Fruit fly (Drosophila melanogaster) whole organism, embryonic: ENCODE data around the gene MFS9.

Experiments
- ATbp ChIP-seq: fragments of 200-800 bp; sonication (Bioruptor generic); optimal IDR thresholded peaks from 2 replicates; lab custom pipeline; 2017; ENCODE audit warnings: missing biosample characterization, mild to moderate bottlenecking, missing genetic modification characterization, missing genetic modification reagents
- Abd-B ChIP-seq: fragments of 200-800 bp; sonication (Bioruptor generic); optimal IDR thresholded peaks from 2 replicates; lab custom pipeline; 2018; ENCODE audit warnings: missing biosample characterization, mild to moderate bottlenecking, missing genetic modification characterization, moderate library complexity
- Antp ChIP-seq: fragments of 200-800 bp; sonication (Bioruptor generic); optimal IDR thresholded peaks from 3 replicates; lab custom pipeline; 2016; ENCODE audit warnings: missing biosample characterization, missing genetic modification characterization
- Asciz ChIP-seq: fragments of 200-800 bp; sonication (Bioruptor generic); optimal IDR thresholded peaks from 2 replicates; lab custom pipeline; 2017; ENCODE audit warnings: missing biosample characterization, mild to moderate bottlenecking, missing genetic modification characterization, missing genetic modification reagents
- BEAF-32 ChIP-seq: fragments of 200-800 bp; sonication (Bioruptor generic); optimal IDR thresholded peaks from 3 replicates; lab custom pipeline; 2017; ENCODE audit warnings: missing biosample characterization, missing genetic modification characterization, mild to moderate bottlenecking, moderate library complexity, missing genetic modification reagents
- CG1024 ChIP-seq: fragments of 200-800 bp; sonication (Bioruptor generic); IDR thresholded peaks from 2 replicates; pipeline ENCODE4 v1.3.6; 2022; ENCODE audit warnings: missing biosample characterization, missing genetic modification characterization
- CG10267 ChIP-seq: fragments of 200-800 bp; sonication (Bioruptor generic); optimal IDR thresholded peaks from 2 replicates; lab custom pipeline; 2018; ENCODE audit warnings: missing biosample characterization, mild to moderate bottlenecking, missing genetic modification characterization, moderate library complexity
- CG10321 ChIP-seq: fragments of 200-800 bp; sonication (Bioruptor generic); IDR thresholded peaks from 2 replicates; pipeline ENCODE4 v1.3.6; 2022; ENCODE audit warnings: missing biosample characterization, missing genetic modification characterization
- CG10431 ChIP-seq: fragments of 200-800 bp; sonication (Bioruptor generic); optimal IDR thresholded peaks from 3 replicates; lab custom pipeline; 2018; ENCODE audit warnings: missing biosample characterization, mild to moderate bottlenecking, missing genetic modification characterization
- CG10543 ChIP-seq: fragments of 200-800 bp; sonication (Bioruptor generic); optimal IDR thresholded peaks from 3 replicates; lab custom pipeline; 2017; ENCODE audit warnings: missing biosample characterization, mild to moderate bottlenecking, missing genetic modification characterization, moderate library complexity
- CG11398 ChIP-seq: fragments of 200-800 bp; sonication (Bioruptor generic); optimal IDR thresholded peaks from 2 replicates; lab custom pipeline; 2016; ENCODE audit warnings: missing biosample characterization, missing genetic modification characterization
- CG12769 ChIP-seq: fragments of 200-800 bp; sonication (Bioruptor generic); optimal IDR thresholded peaks from 2 replicates; lab custom pipeline; 2019; ENCODE audit warnings: missing biosample characterization, mild to moderate bottlenecking, missing genetic modification characterization, moderate library complexity
- CG13296 ChIP-seq: fragments of 200-800 bp; sonication (Bioruptor generic); optimal IDR thresholded peaks from 3 replicates; lab custom pipeline; 2018; ENCODE audit warnings: missing biosample characterization, mild to moderate bottlenecking, missing genetic modification characterization
- CG14710 ChIP-seq: fragments of 200-800 bp; sonication (Bioruptor generic); optimal IDR thresholded peaks from 3 replicates; lab custom pipeline; 2019; ENCODE audit warnings: missing biosample characterization, mild to moderate bottlenecking, missing genetic modification characterization, moderate library complexity
- CG15479 ChIP-seq: fragments of 200-800 bp; sonication (Bioruptor generic); optimal IDR thresholded peaks from 3 replicates; lab custom pipeline; 2019; ENCODE audit warnings: missing biosample characterization, mild to moderate bottlenecking, missing genetic modification characterization, moderate library complexity
- CG18599 ChIP-seq: fragments of 200-800 bp; sonication (Bioruptor generic); optimal IDR thresholded peaks from 3 replicates; lab custom pipeline; 2017; ENCODE audit warnings: missing biosample characterization, missing genetic modification characterization, mild to moderate bottlenecking, moderate library complexity, missing genetic modification reagents
- CG18619 ChIP-seq: fragments of 200-800 bp; sonication (Bioruptor generic); optimal IDR thresholded peaks from 3 replicates; lab custom pipeline; 2017; ENCODE audit warnings: missing biosample characterization, mild to moderate bottlenecking, missing genetic modification characterization
- CG2120 ChIP-seq: fragments of 200-800 bp; sonication (Bioruptor generic); optimal IDR thresholded peaks from 3 replicates; lab custom pipeline; 2016; ENCODE audit warnings: missing biosample characterization, missing genetic modification characterization
- CG2678 ChIP-seq: fragments of 200-800 bp; sonication (Bioruptor generic); optimal IDR thresholded peaks from 3 replicates; lab custom pipeline; 2019; ENCODE audit warnings: missing biosample characterization, mild to moderate bottlenecking, missing genetic modification characterization, moderate library complexity
- CG3065 ChIP-seq: fragments of 200-800 bp; sonication (Bioruptor generic); optimal IDR thresholded peaks from 2 replicates; lab custom pipeline; 2016; ENCODE audit warnings: missing biosample characterization, missing genetic modification characterization
- CG31441 ChIP-seq: fragments of 200-800 bp; sonication (Bioruptor generic); IDR thresholded peaks from 2 replicates; pipeline ENCODE4 v1.3.6; 2022; ENCODE audit warnings: missing biosample characterization, missing genetic modification characterization
- CG32767 ChIP-seq: fragments of 200-800 bp; sonication (Bioruptor generic); IDR thresholded peaks from 2 replicates; pipeline ENCODE4 v1.3.6; 2022; ENCODE audit warnings: missing biosample characterization, missing genetic modification characterization
- CG3281 ChIP-seq: fragments of 200-800 bp; sonication (Bioruptor generic); optimal IDR thresholded peaks from 3 replicates; lab custom pipeline; 2017; ENCODE audit warnings: missing biosample characterization, mild to moderate bottlenecking, missing genetic modification characterization
- CG5180 ChIP-seq: fragments of 200-800 bp; sonication (Bioruptor generic); optimal IDR thresholded peaks from 3 replicates; lab custom pipeline; 2017; ENCODE audit warnings: missing biosample characterization, missing genetic modification characterization, mild to moderate bottlenecking, moderate library complexity, missing genetic modification reagents
- CG6689 ChIP-seq: fragments of 200-800 bp; sonication (Bioruptor generic); IDR thresholded peaks from 2 replicates; pipeline ENCODE4 v1.3.6; 2022; ENCODE audit warnings: missing biosample characterization, missing genetic modification characterization
- Med ChIP-seq: fragments of 200-800 bp; sonication (Bioruptor generic); peaks from one replicate; lab custom pipeline; 2016; ENCODE audit warnings: missing biosample characterization, missing genetic modification characterization, mild to moderate bottlenecking, inconsistent platforms, moderate library complexity
- Oaz ChIP-seq: fragments of 200-800 bp; sonication (Bioruptor generic); IDR thresholded peaks from 2 replicates; pipeline ENCODE4 v1.3.6; 2022; ENCODE audit warnings: missing biosample characterization, missing genetic modification characterization
- Oli ChIP-seq: fragments of 200-800 bp; sonication (Bioruptor generic); optimal IDR thresholded peaks from 2 replicates; lab custom pipeline; 2018; ENCODE audit warnings: missing biosample characterization, mild to moderate bottlenecking, missing genetic modification characterization, moderate library complexity
- Pdp1 ChIP-seq, 2 experiments: fragments of 200-800 bp; sonication (Bioruptor generic); optimal IDR thresholded peaks; 3 replicates each; lab custom pipeline; 2016; ENCODE audit warnings: missing biosample characterization in 2 of 2, missing genetic modification characterization in 2 of 2, mild to moderate bottlenecking in 1 of 2, moderate library complexity in 1 of 2
- aop ChIP-seq: fragments of 200-800 bp; sonication (Bioruptor generic); IDR thresholded peaks from 2 replicates; pipeline ENCODE4 v1.3.6; 2022; ENCODE audit warnings: missing biosample characterization, missing genetic modification characterization
- cato ChIP-seq: fragments of 200-800 bp; sonication (Bioruptor generic); optimal IDR thresholded peaks from 2 replicates; lab custom pipeline; 2016; ENCODE audit warnings: missing biosample characterization, missing genetic modification characterization, borderline replicate concordance
- chinmo ChIP-seq: fragments of 200-800 bp; sonication (Bioruptor generic); IDR thresholded peaks from 4 replicates; pipeline ENCODE4 v1.3.6; 2022; ENCODE audit warnings: missing biosample characterization, missing genetic modification characterization; ENCODE audit not compliant: partially characterized antibody
- eve ChIP-seq, 2 experiments: fragments of >200 bp; optimal IDR thresholded peaks; 2 replicates each; lab custom pipeline; 2017; ENCODE audit warnings: missing biosample characterization in 2 of 2, missing genetic modification characterization in 2 of 2
- gem ChIP-seq: fragments of 200-800 bp; sonication (Bioruptor generic); optimal IDR thresholded peaks from 2 replicates; lab custom pipeline; 2019; ENCODE audit warnings: missing biosample characterization, mild to moderate bottlenecking, missing genetic modification characterization, moderate library complexity
- grau ChIP-seq: fragments of 200-800 bp; optimal IDR thresholded peaks from 3 replicates; lab custom pipeline; 2019; ENCODE audit warnings: missing biosample characterization, mild to moderate bottlenecking, missing genetic modification characterization, moderate library complexity
- lilli ChIP-seq: fragments of 200-800 bp; sonication (Bioruptor generic); optimal IDR thresholded peaks from 3 replicates; lab custom pipeline; 2016; ENCODE audit warnings: missing biosample characterization, missing genetic modification characterization
- peb ChIP-seq: fragments of 200-800 bp; sonication (Bioruptor generic); IDR thresholded peaks from 2 replicates; pipeline ENCODE4 v1.3.6; 2022; ENCODE audit warnings: missing biosample characterization, missing genetic modification characterization
- row ChIP-seq: fragments of 200-800 bp; sonication (Bioruptor generic); IDR thresholded peaks from 3 replicates; pipeline ENCODE4 v1.3.6; 2022; ENCODE audit warnings: missing biosample characterization, missing genetic modification characterization
- sd ChIP-seq: fragments of 200-800 bp; sonication (Bioruptor generic); optimal IDR thresholded peaks from 3 replicates; lab custom pipeline; 2018; ENCODE audit warnings: missing biosample characterization, mild to moderate bottlenecking, missing genetic modification characterization, moderate library complexity
- sens ChIP-seq: fragments of 200-800 bp; sonication (Bioruptor generic); peaks from one replicate; lab custom pipeline; 2016; ENCODE audit warnings: missing biosample characterization, missing genetic modification characterization
- sob ChIP-seq: fragments of 200-800 bp; sonication (Bioruptor generic); IDR thresholded peaks from 2 replicates; pipeline ENCODE4 v1.3.6; 2022; ENCODE audit warnings: missing biosample characterization, missing genetic modification characterization
- sr ChIP-seq: fragments of 200-800 bp; sonication (Bioruptor generic); IDR thresholded peaks from 3 replicates; pipeline ENCODE4 v1.3.6; 2022; ENCODE audit warnings: missing biosample characterization, missing genetic modification characterization
- stc ChIP-seq: fragments of 200-800 bp; sonication (Bioruptor generic); IDR thresholded peaks from 2 replicates; pipeline ENCODE4 v1.3.6; 2022; ENCODE audit warnings: missing biosample characterization, missing genetic modification characterization
- sug ChIP-seq: fragments of 200-800 bp; optimal IDR thresholded peaks from 2 replicates; lab custom pipeline; 2019; ENCODE audit warnings: missing biosample characterization, mild to moderate bottlenecking, missing genetic modification characterization, moderate library complexity
- vvl ChIP-seq: fragments of 200-800 bp; sonication (Bioruptor generic); IDR thresholded peaks from 2 replicates; pipeline ENCODE4 v1.3.6; 2022; ENCODE audit warnings: missing biosample characterization, missing genetic modification characterization

MFS9 gene

DNA sequence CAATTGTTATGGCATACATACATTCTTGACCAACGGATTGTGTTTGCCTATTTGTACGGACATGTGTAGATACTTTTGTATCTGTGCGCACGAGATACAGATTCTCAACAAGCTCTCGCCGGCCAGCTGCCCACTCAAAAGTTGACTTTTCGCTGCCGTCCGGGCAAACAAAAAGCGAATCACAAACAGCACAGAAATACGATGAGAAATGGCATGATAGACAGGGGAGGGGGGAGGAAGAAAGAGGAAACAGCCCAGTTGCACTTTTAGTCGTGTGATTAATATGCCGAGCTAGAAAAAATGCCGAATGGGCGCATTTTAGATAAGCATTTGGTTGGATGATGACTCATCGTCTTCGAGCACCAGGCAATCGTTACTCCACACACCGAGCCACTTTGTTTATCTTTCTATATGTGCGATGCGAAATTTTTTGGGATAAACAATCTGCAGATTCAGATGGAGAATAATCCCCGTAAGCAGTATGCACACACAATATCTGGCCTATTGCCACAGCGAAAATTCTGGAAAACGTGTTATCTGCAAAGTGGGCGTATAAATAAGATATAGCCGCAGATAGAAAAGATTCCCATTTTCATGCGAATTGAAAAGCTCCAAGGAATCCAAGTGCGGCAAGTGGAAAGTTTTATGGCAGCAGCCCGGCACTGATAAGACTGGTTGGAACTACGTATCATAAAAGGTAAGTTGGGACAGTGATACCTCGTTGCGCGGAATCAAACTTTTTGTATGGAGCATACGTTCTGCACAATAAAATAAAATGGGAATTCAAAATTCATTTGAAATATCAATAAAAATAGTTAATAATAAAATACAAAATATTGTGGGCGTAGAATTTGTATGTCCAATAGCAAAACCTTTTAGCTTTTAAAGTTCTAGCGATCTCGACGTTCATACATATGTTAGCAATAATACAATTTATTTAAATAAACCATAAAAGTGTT is 34.7 kb upstream of the MFS9 start:
- TF ChIP-seq CG11398 (GFP tag; lab: Kevin White, UChicago): no peak
- no peak for TF ChIP-seq CG3065
- no peak for TF ChIP-seq Pdp1 (GFP tag; optimal IDR thresholded peaks at IDR 0.05; lab: Kevin White, UChicago)
- peak; percentile 18 for TF ChIP-seq CG2120 (GFP tag; lab: Kevin White, UChicago)
- TF ChIP-seq gem (tag; lab: Kevin White, UChicago): peak; percentile 36
- peak; percentile 32; the same call in 1 of the 3 replicates for TF ChIP-seq row (GFP tag; lab: Robert Waterston, UW)
- peak; percentile 17 for TF ChIP-seq lilli
- no peak for TF ChIP-seq Oli
- TF ChIP-seq CG32767 (GFP tag; lab: Robert Waterston, UW): no peak
- TF ChIP-seq CG1024 (GFP tag; lab: Robert Waterston, UW): no peak
- peak; percentile 38 for TF ChIP-seq CG12769 (tag; lab: Kevin White, UChicago)
- TF ChIP-seq Abd-B (GFP tag; lab: Kevin White, UChicago): no peak
- TF ChIP-seq sug (tag; lab: Kevin White, UChicago): peak; percentile 11
- TF ChIP-seq CG18599 (GFP tag; lab: Kevin White, UChicago): peak; percentile 11
- peak; percentile 82 for TF ChIP-seq grau
- TF ChIP-seq stc (GFP tag; lab: Robert Waterston, UW): no peak
- peak; percentile 26; the same call in 1 of the 2 replicates for TF ChIP-seq CG31441 (GFP tag; lab: Robert Waterston, UW)
- TF ChIP-seq cato (GFP tag; lab: Kevin White, UChicago): no peak
- TF ChIP-seq CG10543 (GFP tag; lab: Kevin White, UChicago): peak; percentile 28
- no peak for TF ChIP-seq Oaz
- 0 out of 4 replicates have a peak, but pooled peaks have one; percentile 74 for TF ChIP-seq chinmo
- no peak for TF ChIP-seq CG6689
- TF ChIP-seq sd (tag; lab: Kevin White, UChicago): no peak
- peak; percentile 33 for TF ChIP-seq CG5180 (GFP tag; lab: Kevin White, UChicago)
- 0 out of 2 replicates have a peak, but pooled peaks have one; percentile 7 for TF ChIP-seq sob
- no peak for TF ChIP-seq Antp (GFP tag; lab: Kevin White, UChicago)
- TF ChIP-seq Med: peak; percentile 56
- TF ChIP-seq sens (GFP tag; lab: Kevin White, UChicago): peak; percentile 44
- TF ChIP-seq CG14710 (tag; lab: Kevin White, UChicago): no peak
- TF ChIP-seq CG10321 (GFP tag; lab: Robert Waterston, UW): no peak
- TF ChIP-seq peb (GFP tag; lab: Robert Waterston, UW): no peak
- peak; percentile 76 for TF ChIP-seq CG15479 (GFP tag; lab: Kevin White, UChicago)
- TF ChIP-seq sr (GFP tag; lab: Robert Waterston, UW): peak; percentile 78; the same call in 2 of the 3 replicates
- no peak for TF ChIP-seq aop (GFP tag; lab: Robert Waterston, UW)
- TF ChIP-seq vvl: no peak
- TF ChIP-seq Asciz (GFP tag; lab: Kevin White, UChicago): no peak
- no peak for TF ChIP-seq CG10267 (tag; lab: Kevin White, UChicago)
- no peak for TF ChIP-seq BEAF-32 (GFP tag; lab: Kevin White, UChicago)
- TF ChIP-seq CG18619 (GFP tag; lab: Kevin White, UChicago): peak; percentile 30
- TF ChIP-seq ATbp (GFP tag; lab: Kevin White, UChicago): peak; percentile 4
- no peak for TF ChIP-seq CG10431 (GFP tag; lab: Kevin White, UChicago)
- peak; percentile 4 for TF ChIP-seq CG2678 (tag; lab: Kevin White, UChicago)
- TF ChIP-seq CG13296 (GFP tag; lab: Kevin White, UChicago): no peak
- peak in 1 of 2 experiments; percentile 27 for TF ChIP-seq eve (GFP tag; optimal IDR thresholded peaks at IDR 0.05; lab: Kevin White, UChicago)
- TF ChIP-seq CG3281 (GFP tag; lab: Kevin White, UChicago): peak; percentile 15
